Fruit fly (Drosophila melanogaster): Measurements from ENCODE around the gene CG7841.

DNA sequence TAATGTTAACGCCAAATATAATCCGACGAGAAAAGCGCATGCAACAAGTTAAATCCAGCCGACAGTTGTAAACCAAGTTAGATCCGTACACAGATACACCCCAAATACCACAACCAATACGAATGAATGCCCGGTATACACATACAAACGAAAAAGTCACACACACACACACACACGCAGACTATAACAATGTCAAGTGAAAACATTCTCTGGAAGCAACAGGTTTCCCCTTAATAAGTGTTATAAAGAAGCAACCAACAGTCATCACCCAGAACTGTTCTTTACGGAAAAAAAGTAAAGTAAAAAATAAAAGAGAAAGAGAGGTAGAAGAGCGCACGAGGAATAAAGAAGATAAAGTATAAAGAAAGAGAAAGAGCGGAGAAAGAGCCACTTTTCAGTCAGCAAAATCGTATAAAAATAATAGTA lies 27.8 kb upstream of the CG7841 start:
- TF ChIP-seq CG8478 (optimal IDR thresholded peaks at IDR 0.05) (no peak), CTCF (optimal IDR thresholded peaks at IDR 0.05) (no peak)

Measured in S2 (cell line).